Fruit fly (Drosophila melanogaster) whole organism, embryonic: ENCODE results near the gene CG5107.

ENCODE experiments used
- Asciz ChIP-seq: fragments of 200-800 bp; sonication (Bioruptor generic); optimal IDR thresholded peaks from 2 replicates; lab custom pipeline; 2017; ENCODE audit warnings: missing biosample characterization, mild to moderate bottlenecking, missing genetic modification characterization, missing genetic modification reagents
- B-H2 ChIP-seq: fragments of 200-800 bp; sonication (Bioruptor generic); optimal IDR thresholded peaks from 2 replicates; lab custom pipeline; 2018; ENCODE audit warnings: missing biosample characterization, mild to moderate bottlenecking, missing genetic modification characterization
- CG10267 ChIP-seq: fragments of 200-800 bp; sonication (Bioruptor generic); optimal IDR thresholded peaks from 2 replicates; lab custom pipeline; 2018; ENCODE audit warnings: missing biosample characterization, mild to moderate bottlenecking, missing genetic modification characterization, moderate library complexity
- CG10366 ChIP-seq: fragments of 200-800 bp; sonication (Bioruptor generic); IDR thresholded peaks from 2 replicates; pipeline ENCODE4 v1.3.6; 2022; ENCODE audit warnings: missing biosample characterization, missing genetic modification characterization
- CG10462 ChIP-seq: fragments of 200-800 bp; sonication (Bioruptor generic); optimal IDR thresholded peaks from 2 replicates; lab custom pipeline; 2016; ENCODE audit warnings: missing biosample characterization, missing genetic modification characterization
- CG11093 ChIP-seq: fragments of 200-800 bp; sonication (Bioruptor generic); IDR thresholded peaks from 3 replicates; pipeline ENCODE4 v1.3.6; 2022; ENCODE audit warnings: missing biosample characterization, missing genetic modification characterization
- CG11723 ChIP-seq: fragments of 200-800 bp; sonication (Bioruptor generic); optimal IDR thresholded peaks from 2 replicates; lab custom pipeline; 2017; ENCODE audit warnings: missing biosample characterization, mild to moderate bottlenecking, missing genetic modification characterization
- CG12219 ChIP-seq: fragments of 200-800 bp; sonication (Bioruptor generic); optimal IDR thresholded peaks from 3 replicates; lab custom pipeline; 2018; ENCODE audit warnings: missing biosample characterization, mild to moderate bottlenecking, missing genetic modification characterization
- CG15269 ChIP-seq: fragments of 200-800 bp; sonication (Bioruptor generic); optimal IDR thresholded peaks from 2 replicates; lab custom pipeline; 2018; ENCODE audit warnings: missing biosample characterization, mild to moderate bottlenecking, missing genetic modification characterization, moderate library complexity
- CG15479 ChIP-seq: fragments of 200-800 bp; sonication (Bioruptor generic); optimal IDR thresholded peaks from 3 replicates; lab custom pipeline; 2019; ENCODE audit warnings: missing biosample characterization, mild to moderate bottlenecking, missing genetic modification characterization, moderate library complexity
- CG15601 ChIP-seq: fragments of 200-800 bp; sonication (Bioruptor generic); optimal IDR thresholded peaks from 3 replicates; lab custom pipeline; 2019; ENCODE audit warnings: missing biosample characterization, mild to moderate bottlenecking, missing genetic modification characterization, moderate library complexity
- CG15696 ChIP-seq: fragments of 200-800 bp; sonication (Bioruptor generic); optimal IDR thresholded peaks from 2 replicates; lab custom pipeline; 2019; ENCODE audit warnings: missing biosample characterization, mild to moderate bottlenecking, missing genetic modification characterization, moderate library complexity
- CG17328 ChIP-seq: fragments of 200-800 bp; sonication (Bioruptor generic); IDR thresholded peaks from 2 replicates; pipeline ENCODE4 v1.3.6; 2022; ENCODE audit warnings: missing biosample characterization, missing genetic modification characterization
- CG2875 ChIP-seq: fragments of 200-800 bp; sonication (Bioruptor generic); optimal IDR thresholded peaks from 2 replicates; lab custom pipeline; 2017; ENCODE audit warnings: missing biosample characterization, mild to moderate bottlenecking, missing genetic modification characterization, missing genetic modification reagents
- CG32772 ChIP-seq: fragments of 200-800 bp; sonication (Bioruptor generic); IDR thresholded peaks from 2 replicates; pipeline ENCODE4 v1.3.6; 2022; ENCODE audit warnings: missing biosample characterization, missing genetic modification characterization
- CG3838 ChIP-seq: fragments of 200-800 bp; sonication (Bioruptor generic); optimal IDR thresholded peaks from 3 replicates; lab custom pipeline; 2016; ENCODE audit warnings: missing biosample characterization, missing genetic modification characterization
- CG6689 ChIP-seq: fragments of 200-800 bp; sonication (Bioruptor generic); IDR thresholded peaks from 2 replicates; pipeline ENCODE4 v1.3.6; 2022; ENCODE audit warnings: missing biosample characterization, missing genetic modification characterization
- CG7839 ChIP-seq: fragments of 200-800 bp; sonication (Bioruptor generic); optimal IDR thresholded peaks from 3 replicates; lab custom pipeline; 2018; ENCODE audit warnings: missing biosample characterization, mild to moderate bottlenecking, missing genetic modification characterization, moderate library complexity
- CG8089 ChIP-seq: fragments of 200-800 bp; sonication (Bioruptor generic); optimal IDR thresholded peaks from 3 replicates; lab custom pipeline; 2016; ENCODE audit warnings: missing biosample characterization, missing genetic modification characterization
- CG8290 ChIP-seq, 3 experiments: fragments of 200-800 bp; sonication (Bioruptor generic); optimal IDR thresholded peaks; 2 replicates each; lab custom pipeline; 2016 to 2019; ENCODE audit warnings: missing biosample characterization in 3 of 3, missing genetic modification characterization in 3 of 3, mild to moderate bottlenecking in 2 of 3, moderate library complexity in 1 of 3
- CG8359 ChIP-seq: fragments of 200-800 bp; sonication (Bioruptor generic); optimal IDR thresholded peaks from 2 replicates; lab custom pipeline; 2017; ENCODE audit warnings: missing biosample characterization, mild to moderate bottlenecking, missing genetic modification characterization, borderline replicate concordance
- CG9215 ChIP-seq: fragments of 200-800 bp; sonication (Bioruptor generic); IDR thresholded peaks from 2 replicates; pipeline ENCODE4 v1.3.6; 2022; ENCODE audit warnings: missing biosample characterization, missing genetic modification characterization
- Dp ChIP-seq: fragments of 200-800 bp; sonication (Bioruptor generic); optimal IDR thresholded peaks from 2 replicates; lab custom pipeline; 2018; ENCODE audit warnings: missing biosample characterization, mild to moderate bottlenecking, missing genetic modification characterization, moderate library complexity
- Drgx ChIP-seq: fragments of 200-800 bp; sonication (Bioruptor generic); IDR thresholded peaks from 2 replicates; pipeline ENCODE4 v1.3.6; 2022; ENCODE audit warnings: missing biosample characterization, missing genetic modification characterization
- Fer1 ChIP-seq: fragments of 200-800 bp; sonication (Bioruptor generic); optimal IDR thresholded peaks from 2 replicates; lab custom pipeline; 2017; ENCODE audit warnings: missing biosample characterization, mild to moderate bottlenecking, missing genetic modification characterization
- GATAe ChIP-seq: fragments of 200-800 bp; sonication (Bioruptor generic); conservative IDR thresholded peaks from 2 replicates; pipeline ENCODE4 v1.3.6; 2022; ENCODE audit warnings: missing biosample characterization, missing genetic modification characterization
- Hr51 ChIP-seq, 2 experiments: fragments of 200-800 bp; sonication (Bioruptor generic); optimal IDR thresholded peaks; 2 replicates in 1 of 2; 3 replicates in 1 of 2; lab custom pipeline; 2016 to 2018; ENCODE audit warnings: missing biosample characterization in 2 of 2, missing genetic modification characterization in 2 of 2, mild to moderate bottlenecking in 1 of 2, moderate library complexity in 1 of 2
- Rx ChIP-seq: fragments of 200-800 bp; sonication (Bioruptor generic); IDR thresholded peaks from 2 replicates; pipeline ENCODE4 v1.3.6; 2022; ENCODE audit warnings: missing biosample characterization, missing genetic modification characterization
- Sox102F ChIP-seq: fragments of 200-800 bp; sonication (Bioruptor generic); optimal IDR thresholded peaks from 2 replicates; lab custom pipeline; 2018; ENCODE audit warnings: missing biosample characterization, mild to moderate bottlenecking, missing genetic modification characterization, moderate library complexity
- Taf1 ChIP-seq: fragments of 200-800 bp; sonication (Bioruptor generic); IDR thresholded peaks from 2 replicates; pipeline ENCODE4 v1.3.6; 2022; ENCODE audit warnings: missing biosample characterization, missing genetic modification characterization
- Trl ChIP-seq, 3 experiments: fragments of >200 bp in 2 of 3; fragments of 200-800 bp in 1 of 3; sonication (Bioruptor generic) in 1 of 3; optimal IDR thresholded peaks; 2 replicates in 1 of 3; 3 replicates in 2 of 3; lab custom pipeline; 2016 to 2017; ENCODE audit warnings: missing biosample characterization in 1 of 3, missing genetic modification characterization in 1 of 3
- ap ChIP-seq: fragments of 200-800 bp; sonication (Bioruptor generic); IDR thresholded peaks from 2 replicates; pipeline ENCODE4 v1.3.6; 2022; ENCODE audit warnings: missing biosample characterization, missing genetic modification characterization
- bsh ChIP-seq, 2 experiments: fragments of 200-800 bp; sonication (Bioruptor generic); optimal IDR thresholded peaks; 2 replicates each; lab custom pipeline; 2017 to 2018; ENCODE audit warnings: mild to moderate bottlenecking in 2 of 2, missing biosample characterization in 2 of 2, missing genetic modification characterization in 2 of 2, moderate library complexity in 1 of 2
- jigr1 ChIP-seq: fragments of 200-800 bp; sonication (Bioruptor generic); IDR thresholded peaks from 3 replicates; pipeline ENCODE4 v1.3.6; 2022; ENCODE audit warnings: missing biosample characterization, missing genetic modification characterization
- jing ChIP-seq: fragments of 200-800 bp; sonication (Bioruptor generic); optimal IDR thresholded peaks from 2 replicates; lab custom pipeline; 2018; ENCODE audit warnings: missing biosample characterization, mild to moderate bottlenecking, missing genetic modification characterization
- ken ChIP-seq: fragments of 200-800 bp; sonication (Bioruptor generic); IDR thresholded peaks from 3 replicates; pipeline ENCODE4 v1.3.6; 2022; ENCODE audit warnings: missing biosample characterization, missing genetic modification characterization
- lbe ChIP-seq: fragments of 200-800 bp; sonication (Bioruptor generic); optimal IDR thresholded peaks from 2 replicates; lab custom pipeline; 2016; ENCODE audit warnings: missing biosample characterization, mild to moderate bottlenecking, missing genetic modification characterization
- nerfin-1 ChIP-seq: fragments of 200-800 bp; sonication (Bioruptor generic); optimal IDR thresholded peaks from 3 replicates; lab custom pipeline; 2019; ENCODE audit warnings: missing biosample characterization, mild to moderate bottlenecking, missing genetic modification characterization, moderate library complexity
- oc ChIP-seq: fragments of 200-800 bp; sonication (Bioruptor generic); optimal IDR thresholded peaks from 2 replicates; lab custom pipeline; 2018; ENCODE audit warnings: missing biosample characterization, mild to moderate bottlenecking, missing genetic modification characterization, moderate library complexity
- peb ChIP-seq: fragments of 200-800 bp; sonication (Bioruptor generic); IDR thresholded peaks from 2 replicates; pipeline ENCODE4 v1.3.6; 2022; ENCODE audit warnings: missing biosample characterization, missing genetic modification characterization
- prd ChIP-seq, 3 experiments: fragments of >200 bp in 2 of 3; fragments of 200-800 bp in 1 of 3; sonication (Bioruptor generic) in 1 of 3; optimal IDR thresholded peaks in 2 of 3; IDR thresholded peaks in 1 of 3; 2 replicates in 2 of 3; 3 replicates in 1 of 3; pipeline versions ENCODE4 v1.3.6 to Lab custom; 2017 to 2022; ENCODE audit warnings: missing biosample characterization in 1 of 3, missing genetic modification characterization in 1 of 3
- rib ChIP-seq: fragments of 200-800 bp; sonication (Bioruptor generic); IDR thresholded peaks from 2 replicates; pipeline ENCODE4 v1.3.6; 2022; ENCODE audit warnings: missing biosample characterization, missing genetic modification characterization
- scrt ChIP-seq: fragments of 200-800 bp; sonication (Bioruptor generic); optimal IDR thresholded peaks from 2 replicates; lab custom pipeline; 2018; ENCODE audit warnings: missing biosample characterization, mild to moderate bottlenecking, missing genetic modification characterization, moderate library complexity
- sens ChIP-seq: fragments of 200-800 bp; sonication (Bioruptor generic); peaks from one replicate; lab custom pipeline; 2016; ENCODE audit warnings: missing biosample characterization, missing genetic modification characterization
- slou ChIP-seq: fragments of 200-800 bp; sonication (Bioruptor generic); optimal IDR thresholded peaks from 3 replicates; lab custom pipeline; 2016; ENCODE audit warnings: missing biosample characterization, missing genetic modification characterization
- sqz ChIP-seq: fragments of 200-800 bp; sonication (Bioruptor generic); optimal IDR thresholded peaks from 3 replicates; lab custom pipeline; 2018; ENCODE audit warnings: missing biosample characterization, mild to moderate bottlenecking, missing genetic modification characterization
- toy ChIP-seq: fragments of 200-800 bp; sonication (Bioruptor generic); IDR thresholded peaks from 2 replicates; pipeline ENCODE4 v1.3.6; 2022; ENCODE audit warnings: missing biosample characterization, missing genetic modification characterization
- vnd ChIP-seq: fragments of 200-800 bp; sonication (Bioruptor generic); IDR thresholded peaks from 3 replicates; pipeline ENCODE4 v1.3.6; 2022; ENCODE audit warnings: missing biosample characterization, missing genetic modification characterization; ENCODE audit not compliant: partially characterized antibody

The CG5107 gene

DNA sequence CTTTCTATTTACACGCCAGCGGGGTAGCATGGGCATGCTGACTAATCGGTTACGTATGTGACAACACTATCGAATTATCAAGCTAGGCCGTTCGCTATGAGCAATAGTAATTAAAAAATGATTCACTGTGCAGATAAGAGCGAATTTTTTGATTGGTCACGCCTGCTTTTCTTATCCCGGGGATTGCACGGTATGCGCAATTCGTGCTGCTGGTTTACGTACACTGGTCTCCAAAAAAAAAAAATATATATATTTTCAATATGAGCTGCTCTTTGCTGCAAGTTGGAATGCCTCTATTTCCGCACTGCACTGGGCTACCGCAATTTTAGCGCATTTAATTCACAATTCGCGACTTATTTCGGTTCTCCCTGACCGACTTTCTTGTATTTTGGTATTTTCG lies 14.6 kb upstream of the CG5107 start (continued):
- TF ChIP-seq nerfin-1 (tag; lab: Kevin White, UChicago) (no peak), CG6689 (GFP tag; lab: Robert Waterston, UW) (peak; percentile 52), sqz (GFP tag; lab: Kevin White, UChicago) (no peak), CG10366 (GFP tag; lab: Robert Waterston, UW) (peak; percentile 24), CG2875 (GFP tag; lab: Kevin White, UChicago) (peak; percentile 12), CG15269 (tag; lab: Kevin White, UChicago) (no peak), Taf1 (0 out of 2 replicates have a peak, but pooled peaks have one; percentile 9), vnd (no peak), CG10267 (no peak), Sox102F (peak; percentile 52), Dp (GFP tag; lab: Kevin White, UChicago) (no peak), CG9215 (no peak), Drgx (GFP tag; lab: Robert Waterston, UW) (peak; percentile 71), CG8359 (GFP tag; lab: Kevin White, UChicago) (no peak), CG11723 (GFP tag; lab: Kevin White, UChicago) (peak; percentile 17), lbe (GFP tag; lab: Kevin White, UChicago) (peak; percentile 7), Hr51 (GFP tag; optimal IDR thresholded peaks at IDR 0.05; lab: Kevin White, UChicago) (peak in 1 of 2 experiments; percentile 48), CG8089 (GFP tag; lab: Kevin White, UChicago) (peak; percentile 19), CG17328 (GFP tag; lab: Robert Waterston, UW) (peak; percentile 34; the same call in 1 of the 2 replicates), CG15696 (tag; lab: Kevin White, UChicago) (no peak), B-H2 (GFP tag; lab: Kevin White, UChicago) (no peak), CG10462 (GFP tag; lab: Kevin White, UChicago) (no peak), ken (peak; percentile 29; the same call in 1 of the 3 replicates), CG7839 (tag; lab: Kevin White, UChicago) (peak; percentile 30), toy (GFP tag; lab: Robert Waterston, UW) (no peak), sens (GFP tag; lab: Kevin White, UChicago) (peak; percentile 92), CG12219 (GFP tag; lab: Kevin White, UChicago) (no peak), GATAe (no peak), Trl (optimal IDR thresholded peaks at IDR 0.05; lab: Kevin White, UChicago) (no peak), Trl (GFP tag; optimal IDR thresholded peaks at IDR 0.05; lab: Kevin White, UChicago) (no peak), oc (tag; lab: Kevin White, UChicago) (peak; percentile 29), CG11093 (no peak), CG32772 (GFP tag; lab: Robert Waterston, UW) (peak; percentile 37; the same call in 1 of the 2 replicates), rib (GFP tag; lab: Robert Waterston, UW) (no peak), CG3838 (GFP tag; lab: Kevin White, UChicago) (no peak), CG8290 (GFP tag; optimal IDR thresholded peaks at IDR 0.05; lab: Kevin White, UChicago) (no peak), CG8290 (tag; optimal IDR thresholded peaks at IDR 0.05; lab: Kevin White, UChicago) (peak in 1 of 2 experiments; percentile 54), CG15479 (no peak), peb (GFP tag; lab: Robert Waterston, UW) (no peak), bsh (GFP tag; optimal IDR thresholded peaks at IDR 0.05; lab: Kevin White, UChicago) (peak in 1 of 2 experiments; percentile 40), scrt (GFP tag; lab: Kevin White, UChicago) (peak; percentile 3), jing (GFP tag; lab: Kevin White, UChicago) (peak; percentile 20), Rx (GFP tag; lab: Robert Waterston, UW) (0 out of 2 replicates have a peak, but pooled peaks have one; percentile 24), jigr1 (GFP tag; lab: Robert Waterston, UW) (no peak), slou (GFP tag; lab: Kevin White, UChicago) (no peak), prd (optimal IDR thresholded peaks at IDR 0.05; lab: Kevin White, UChicago) (no peak), prd (GFP tag; IDR thresholded peaks at IDR 0.05; lab: Robert Waterston, UW) (peak; percentile 4; the same call in 2 of the 3 replicates), CG15601 (tag; lab: Kevin White, UChicago) (no peak), Fer1 (GFP tag; lab: Kevin White, UChicago) (peak; percentile 42), ap (GFP tag; lab: Robert Waterston, UW) (peak; percentile 26; the same call in 1 of the 2 replicates), Asciz (GFP tag; lab: Kevin White, UChicago) (peak; percentile 29)
